Fruit fly (Drosophila melanogaster) Kc167 (cell line): ENCODE results near the gene CG46435.

Source experiments
- Myc ChIP-seq: fragments of >200 bp; optimal IDR thresholded peaks from 2 replicates; lab custom pipeline; 2017; ENCODE audit warnings: missing external identifiers
- Sin3A ChIP-seq: fragments of >200 bp; optimal IDR thresholded peaks from 2 replicates; lab custom pipeline; 2018; ENCODE audit warnings: missing external identifiers
- h ChIP-seq: fragments of >200 bp; optimal IDR thresholded peaks from 3 replicates; lab custom pipeline; 2018; ENCODE audit warnings: missing external identifiers
- insv ChIP-seq: fragments of >200 bp; optimal IDR thresholded peaks from 3 replicates; lab custom pipeline; 2018; ENCODE audit warnings: missing external identifiers
- psq ChIP-seq: fragments of >200 bp; optimal IDR thresholded peaks from 2 replicates; lab custom pipeline; 2017; ENCODE audit warnings: missing external identifiers
- ttk ChIP-seq: sonication (Bioruptor generic); optimal IDR thresholded peaks from 2 replicates; lab custom pipeline; 2017; ENCODE audit warnings: missing external identifiers

dm6 chr3L:19579346-19579745 is 34.4 kb downstream of the CG46435 start:
- TF ChIP-seq ttk (no peak), Myc (no peak), h (lab: Kevin White, UChicago) (no peak), insv (lab: Kevin White, UChicago) (no peak), psq (lab: Kevin White, UChicago) (no peak), Sin3A (no peak)
